Worm (Caenorhabditis elegans) whole organism, late embryonic: Measurements from ENCODE around the gene srh-298.
"Not testable (repeated sequence)": the region's sequence is repeated elsewhere in the genome, so short reads cannot be mapped to it uniquely, and the experiment has no call there.

Experiments
- C08G9.2 ChIP-seq: sonication (generic microtip); optimal IDR thresholded peaks from 2 replicates; lab custom pipeline; 2016; ENCODE audit warnings: mild to moderate bottlenecking, missing genetic modification characterization, moderate library complexity, missing compliant biosample characterization
- C38D4.7 ChIP-seq: fragments of 200-800 bp; sonication (Bioruptor generic); optimal IDR thresholded peaks from 2 replicates; lab custom pipeline; 2018; ENCODE audit warnings: mild to moderate bottlenecking, missing genetic modification characterization, moderate library complexity, missing compliant biosample characterization
- K02D7.2 ChIP-seq: sonication (generic microtip); optimal IDR thresholded peaks from 2 replicates; lab custom pipeline; 2017; ENCODE audit warnings: mild to moderate bottlenecking, missing genetic modification characterization, missing compliant biosample characterization
- Y22D7AL.16 ChIP-seq: sonication (generic microtip); optimal IDR thresholded peaks from 2 replicates; lab custom pipeline; 2016; ENCODE audit warnings: missing genetic modification characterization, missing compliant biosample characterization
- ceh-14 ChIP-seq: sonication (generic microtip); optimal IDR thresholded peaks from 2 replicates; lab custom pipeline; 2016; ENCODE audit warnings: missing genotype, missing genetic modification characterization, missing compliant biosample characterization
- ceh-19 ChIP-seq: fragments of 200-800 bp; sonication (Bioruptor generic); optimal IDR thresholded peaks from 2 replicates; lab custom pipeline; 2018; ENCODE audit warnings: mild to moderate bottlenecking, missing genetic modification characterization, missing compliant biosample characterization
- ceh-22 ChIP-seq: sonication (generic microtip); optimal IDR thresholded peaks from 2 replicates; lab custom pipeline; 2017; ENCODE audit warnings: missing biosample characterization, missing genetic modification characterization
- ceh-30 ChIP-seq: fragments of 150-350 bp; optimal IDR thresholded peaks from 2 replicates; lab custom pipeline; 2014; ENCODE audit warnings: missing biosample characterization, missing genetic modification characterization
- ceh-45 ChIP-seq: fragments of 200-800 bp; sonication (Bioruptor generic); IDR thresholded peaks from 2 replicates; pipeline ENCODE4 v1.3.6; 2022; ENCODE audit warnings: missing genetic modification reagents, missing genetic modification characterization, missing compliant biosample characterization
- ceh-6 ChIP-seq: fragments of 200-800 bp; sonication (Bioruptor generic); optimal IDR thresholded peaks from 2 replicates; lab custom pipeline; 2018; ENCODE audit warnings: mild to moderate bottlenecking, missing genetic modification characterization, missing compliant biosample characterization
- ceh-9 ChIP-seq: sonication (generic microtip); optimal IDR thresholded peaks from 2 replicates; lab custom pipeline; 2016; ENCODE audit warnings: mild to moderate bottlenecking, missing genetic modification characterization, inconsistent platforms, missing compliant biosample characterization
- che-1 ChIP-seq: sonication (generic microtip); optimal IDR thresholded peaks from 2 replicates; lab custom pipeline; 2016; ENCODE audit warnings: mild to moderate bottlenecking, missing genetic modification characterization, missing compliant biosample characterization
- elt-2 ChIP-seq: sonication (generic microtip); optimal IDR thresholded peaks from 2 replicates; lab custom pipeline; 2016; ENCODE audit warnings: missing genetic modification reagents, missing genetic modification characterization, missing compliant biosample characterization
- ets-4 ChIP-seq: sonication (generic microtip); optimal IDR thresholded peaks from 2 replicates; lab custom pipeline; 2016; ENCODE audit warnings: missing genetic modification characterization, missing compliant biosample characterization
- hlh-30 ChIP-seq: sonication (generic microtip); optimal IDR thresholded peaks from 2 replicates; lab custom pipeline; 2017; ENCODE audit warnings: antibody characterized with exemption, missing genetic modification characterization, missing compliant biosample characterization; ENCODE audit not compliant: insufficient read depth
- lin-11 ChIP-seq: fragments of 200-800 bp; sonication (Bioruptor generic); optimal IDR thresholded peaks from 2 replicates; lab custom pipeline; 2018; ENCODE audit warnings: mild to moderate bottlenecking, missing genetic modification characterization, missing compliant biosample characterization
- mec-3 ChIP-seq: sonication (generic microtip); optimal IDR thresholded peaks from 2 replicates; lab custom pipeline; 2016; ENCODE audit warnings: borderline replicate concordance, missing genetic modification characterization, missing compliant biosample characterization
- npax-4 ChIP-seq: sonication (generic microtip); optimal IDR thresholded peaks from 2 replicates; lab custom pipeline; 2016; ENCODE audit warnings: missing genetic modification characterization, missing compliant biosample characterization
- pax-1 ChIP-seq: fragments of 150-350 bp; optimal IDR thresholded peaks from 2 replicates; lab custom pipeline; 2014; ENCODE audit warnings: missing biosample characterization, missing genetic modification characterization
- ref-2 ChIP-seq: sonication (generic microtip); optimal IDR thresholded peaks from 2 replicates; lab custom pipeline; 2016; ENCODE audit warnings: missing genetic modification characterization, missing compliant biosample characterization
- sdc-2 ChIP-seq: sonication (generic microtip); optimal IDR thresholded peaks from 2 replicates; lab custom pipeline; 2016; ENCODE audit warnings: missing genotype, missing genetic modification characterization, missing compliant biosample characterization
- sox-2 ChIP-seq: fragments of 200-800 bp; sonication (Bioruptor generic); IDR thresholded peaks from 2 replicates; pipeline ENCODE4 v1.3.6; 2022; ENCODE audit warnings: missing genetic modification reagents, missing genetic modification characterization, missing compliant biosample characterization
- unc-3 ChIP-seq, 2 experiments: fragments of 200-800 bp in 1 of 2; sonication (Bioruptor generic) in 1 of 2; sonication (generic microtip) in 1 of 2; conservative IDR thresholded peaks in 1 of 2; optimal IDR thresholded peaks in 1 of 2; 2 replicates each; pipeline versions ENCODE4 v1.3.6 to Lab custom; 2016 to 2022; ENCODE audit warnings: missing compliant biosample characterization in 2 of 2, missing genetic modification characterization in 2 of 2, missing genetic modification reagents in 1 of 2
- unc-55 ChIP-seq: sonication (generic microtip); optimal IDR thresholded peaks from 2 replicates; lab custom pipeline; 2017; ENCODE audit warnings: missing biosample characterization, missing genetic modification reagents, missing genetic modification characterization
- ztf-16 ChIP-seq: sonication (generic microtip); optimal IDR thresholded peaks from 2 replicates; lab custom pipeline; 2017; ENCODE audit warnings: missing genetic modification characterization, missing compliant biosample characterization

Gene srh-298

ce11 chrV:17859519-17859918, 40.9 kb downstream of the srh-298 start:
- TF ChIP-seq che-1 (tag; lab: Kevin White, UChicago) (no peak), unc-55 (no peak), ceh-45 (GFP tag; lab: Robert Waterston, UW) (no peak), Y22D7AL.16 (no peak), K02D7.2 (tag; lab: Kevin White, UChicago) (no peak), ceh-9 (tag; lab: Kevin White, UChicago) (no peak), unc-3 (GFP tag; conservative IDR thresholded peaks at IDR 0.05; lab: Robert Waterston, UW) (no peak), unc-3 (tag; optimal IDR thresholded peaks at IDR 0.05; lab: Kevin White, UChicago) (no peak), sdc-2 (tag; lab: Kevin White, UChicago) (no peak), ref-2 (tag; lab: Kevin White, UChicago) (no peak), ceh-6 (GFP tag; lab: Kevin White, UChicago) (no peak), pax-1 (tag; lab: Kevin White, UChicago) (no peak), elt-2 (tag; lab: Kevin White, UChicago) (no peak), ztf-16 (tag; lab: Kevin White, UChicago) (no peak), ceh-19 (GFP tag; lab: Kevin White, UChicago) (no peak), ceh-14 (no peak), ets-4 (no peak), ceh-30 (tag; lab: Kevin White, UChicago) (no peak), C08G9.2 (no peak), ceh-22 (tag; lab: Kevin White, UChicago) (no peak), lin-11 (tag; lab: Kevin White, UChicago) (no peak)

ce11 chrV:17865309-17865708, 46.6 kb downstream of the srh-298 start, which contains the start of gene Y59A8A.8:
Gene Y59A8A.8 (plus strand): TSS chrV:17865609.
- TF ChIP-seq sox-2 (GFP tag; lab: Robert Waterston, UW); pax-1 (tag; lab: Kevin White, UChicago); npax-4 (tag; lab: Kevin White, UChicago): not testable (repeated sequence)

- TF ChIP-seq mec-3 (tag; lab: Kevin White, UChicago) (no peak), Y22D7AL.16 (no peak), sox-2 (GFP tag; lab: Robert Waterston, UW) (no peak), C38D4.7 (GFP tag; lab: Kevin White, UChicago) (no peak), hlh-30 (tag; lab: Kevin White, UChicago) (no peak), elt-2 (tag; lab: Kevin White, UChicago) (no peak)
Measured at ce11 chrV:17870569-17870968, 51.9 kb downstream of the srh-298 start, which contains the start of gene csn-1. Gene csn-1 (minus strand): TSS chrV:17870651.
